Worm (Caenorhabditis elegans) whole organism, early embryonic: ENCODE data around the gene C14B1.12.

ENCODE experiments used
- B0310.2 ChIP-seq: sonication (generic microtip); optimal IDR thresholded peaks from 2 replicates; lab custom pipeline; 2016; ENCODE audit warnings: mild to moderate bottlenecking, missing genetic modification characterization, missing compliant biosample characterization
- F13C5.2 ChIP-seq: sonication (generic microtip); optimal IDR thresholded peaks from 2 replicates; lab custom pipeline; 2017; ENCODE audit warnings: mild to moderate bottlenecking, missing genetic modification characterization, inconsistent platforms, missing compliant biosample characterization
- aly-1 ChIP-seq: sonication (generic microtip); optimal IDR thresholded peaks from 2 replicates; lab custom pipeline; 2016; ENCODE audit warnings: missing genetic modification characterization, missing compliant biosample characterization
- ama-1 ChIP-seq: fragments of 150-350 bp; optimal IDR thresholded peaks from 2 replicates; lab custom pipeline; 2014
- ceh-13 ChIP-seq: fragments of 200-800 bp; sonication (Bioruptor generic); optimal IDR thresholded peaks from 2 replicates; lab custom pipeline; 2018; ENCODE audit warnings: mild to moderate bottlenecking, missing genetic modification characterization, missing compliant biosample characterization
- ceh-36 ChIP-seq: sonication (generic microtip); optimal IDR thresholded peaks from 2 replicates; lab custom pipeline; 2016; ENCODE audit warnings: missing genetic modification characterization, inconsistent platforms, missing compliant biosample characterization
- ets-7 ChIP-seq: sonication (generic microtip); optimal IDR thresholded peaks from 2 replicates; lab custom pipeline; 2016; ENCODE audit warnings: missing genotype, missing genetic modification characterization, missing compliant biosample characterization
- flt-1 ChIP-seq: fragments of 200-800 bp; sonication (Bioruptor generic); IDR thresholded peaks from 2 replicates; pipeline ENCODE4 v1.3.6; 2022; ENCODE audit warnings: missing genetic modification characterization, missing compliant biosample characterization
- hmbx-1 ChIP-seq: sonication (generic microtip); optimal IDR thresholded peaks from 2 replicates; lab custom pipeline; 2016; ENCODE audit warnings: mild to moderate bottlenecking, missing genetic modification characterization, missing compliant biosample characterization
- hmg-4 ChIP-seq: fragments of 200-800 bp; sonication (Bioruptor generic); optimal IDR thresholded peaks from 2 replicates; lab custom pipeline; 2018; ENCODE audit warnings: mild to moderate bottlenecking, missing genetic modification characterization, missing compliant biosample characterization
- hnd-1 ChIP-seq: sonication (generic microtip); optimal IDR thresholded peaks from 2 replicates; lab custom pipeline; 2016; ENCODE audit warnings: missing genetic modification characterization, missing compliant biosample characterization
- pes-1 ChIP-seq: fragments of 200-800 bp; sonication (Bioruptor generic); IDR thresholded peaks from 2 replicates; pipeline ENCODE4 v1.3.6; 2022; ENCODE audit warnings: missing genetic modification reagents, missing genetic modification characterization, missing compliant biosample characterization
- scrt-1 ChIP-seq: fragments of 200-800 bp; sonication (Bioruptor generic); IDR thresholded peaks from 2 replicates; pipeline ENCODE4 v1.3.6; 2022; ENCODE audit warnings: missing genetic modification characterization, missing compliant biosample characterization
- sea-1 ChIP-seq: fragments of 200-800 bp; sonication (Bioruptor generic); conservative IDR thresholded peaks from 2 replicates; pipeline ENCODE4 v1.3.6; 2022; ENCODE audit warnings: missing genetic modification characterization, missing compliant biosample characterization
- tbx-11 ChIP-seq: fragments of 200-800 bp; sonication (Bioruptor generic); IDR thresholded peaks from 2 replicates; pipeline ENCODE4 v1.3.6; 2022; ENCODE audit warnings: missing genetic modification characterization, missing compliant biosample characterization
- tbx-37 ChIP-seq: fragments of 200-800 bp; sonication (Bioruptor generic); conservative IDR thresholded peaks from 2 replicates; pipeline ENCODE4 v1.3.6; 2022; ENCODE audit warnings: missing genetic modification reagents, missing genetic modification characterization, missing compliant biosample characterization
- tra-4 ChIP-seq: sonication (generic microtip); optimal IDR thresholded peaks from 2 replicates; lab custom pipeline; 2017; ENCODE audit warnings: missing genetic modification characterization, missing compliant biosample characterization

C14B1.12 gene

ce11 chrIII:3764043-3764442 lies 39.3 kb upstream of the C14B1.12 start:
- no peak for TF ChIP-seq ceh-13 (GFP tag; lab: Kevin White, UChicago)
- TF ChIP-seq ets-7 (tag; lab: Kevin White, UChicago) = no peak
- no peak for TF ChIP-seq hnd-1
- no peak for TF ChIP-seq flt-1 (GFP tag; lab: Robert Waterston, UW)
- no peak for TF ChIP-seq pes-1 (GFP tag; lab: Robert Waterston, UW)
- no peak for TF ChIP-seq sea-1
- TF ChIP-seq hmbx-1 (tag; lab: Kevin White, UChicago) = no peak
- TF ChIP-seq ama-1 (lab: Kevin White, UChicago) = no peak
- no peak for TF ChIP-seq F13C5.2 (tag; lab: Kevin White, UChicago)
- no peak for TF ChIP-seq aly-1 (tag; lab: Kevin White, UChicago)

- TF ChIP-seq aly-1 (tag; lab: Kevin White, UChicago) = no peak
- no peak for TF ChIP-seq flt-1 (GFP tag; lab: Robert Waterston, UW)
- no peak for TF ChIP-seq tbx-11 (GFP tag; lab: Robert Waterston, UW)
- no peak for TF ChIP-seq sea-1
- TF ChIP-seq hnd-1 = no peak
- no peak for TF ChIP-seq pes-1 (GFP tag; lab: Robert Waterston, UW)
- no peak for TF ChIP-seq tbx-37
- no peak for TF ChIP-seq tra-4
- TF ChIP-seq ama-1 (lab: Kevin White, UChicago) = no peak
These were observed 34.5 kb upstream of the C14B1.12 start, which contains the start of gene arcp-1 for ce11 chrIII:3759312-3759711. arcp-1 (minus strand) TSS chrIII:3759412.

- TF ChIP-seq ceh-13 (GFP tag; lab: Kevin White, UChicago) = no peak
- no peak for TF ChIP-seq ceh-36 (tag; lab: Kevin White, UChicago)
- no peak for TF ChIP-seq aly-1 (tag; lab: Kevin White, UChicago)
- no peak for TF ChIP-seq scrt-1 (GFP tag; lab: Robert Waterston, UW)
- TF ChIP-seq ama-1 (lab: Kevin White, UChicago) = no peak
- no peak for TF ChIP-seq hnd-1
- TF ChIP-seq pes-1 (GFP tag; lab: Robert Waterston, UW) = no peak
- no peak for TF ChIP-seq tbx-37
- TF ChIP-seq ets-7 (tag; lab: Kevin White, UChicago) = no peak
- no peak for TF ChIP-seq sea-1
- no peak for TF ChIP-seq flt-1 (GFP tag; lab: Robert Waterston, UW)
- no peak for TF ChIP-seq tra-4
- no peak for TF ChIP-seq B0310.2 (tag; lab: Kevin White, UChicago)
- no peak for TF ChIP-seq hmg-4 (GFP tag; lab: Kevin White, UChicago)
- TF ChIP-seq tbx-11 (GFP tag; lab: Robert Waterston, UW) = no peak
- no peak for TF ChIP-seq F13C5.2 (tag; lab: Kevin White, UChicago)
- no peak for TF ChIP-seq hmbx-1 (tag; lab: Kevin White, UChicago)
These were observed 20.4 kb upstream of the C14B1.12 start, which contains the start of gene lin-48 for ce11 chrIII:3745138-3745537. lin-48 (plus strand) TSS chrIII:3745438.

ce11 chrIII:3743367-3743766 lies 18.6 kb upstream of the C14B1.12 start:
- TF ChIP-seq hmg-4 (GFP tag; lab: Kevin White, UChicago) (no peak), aly-1 (tag; lab: Kevin White, UChicago) (no peak)

- TF ChIP-seq aly-1 (tag; lab: Kevin White, UChicago) (no peak), flt-1 (GFP tag; lab: Robert Waterston, UW) (no peak), hnd-1 (no peak), ceh-36 (tag; lab: Kevin White, UChicago) (no peak), F13C5.2 (tag; lab: Kevin White, UChicago) (no peak), tbx-11 (GFP tag; lab: Robert Waterston, UW) (no peak), tbx-37 (no peak)
These were observed 17.3 kb upstream of the C14B1.12 start for ce11 chrIII:3742090-3742489.

ce11 chrIII:3738331-3738730 lies 13.6 kb upstream of the C14B1.12 start:
- TF ChIP-seq ceh-36 (tag; lab: Kevin White, UChicago) (no peak), aly-1 (tag; lab: Kevin White, UChicago) (no peak), pes-1 (GFP tag; lab: Robert Waterston, UW) (no peak), sea-1 (no peak), tbx-11 (GFP tag; lab: Robert Waterston, UW) (no peak), tra-4 (no peak), hmg-4 (GFP tag; lab: Kevin White, UChicago) (no peak), hmbx-1 (tag; lab: Kevin White, UChicago) (no peak), B0310.2 (tag; lab: Kevin White, UChicago) (no peak), hnd-1 (no peak), F13C5.2 (tag; lab: Kevin White, UChicago) (no peak)

ce11 chrIII:3737742-3738141 lies 13.0 kb upstream of the C14B1.12 start:
- TF ChIP-seq hmg-4 (GFP tag; lab: Kevin White, UChicago) (no peak), tbx-11 (GFP tag; lab: Robert Waterston, UW) (no peak)

- TF ChIP-seq ceh-13 (GFP tag; lab: Kevin White, UChicago) = no peak
- no peak for TF ChIP-seq pes-1 (GFP tag; lab: Robert Waterston, UW)
- no peak for TF ChIP-seq hmg-4 (GFP tag; lab: Kevin White, UChicago)
- no peak for TF ChIP-seq tbx-37
- no peak for TF ChIP-seq F13C5.2 (tag; lab: Kevin White, UChicago)
- no peak for TF ChIP-seq scrt-1 (GFP tag; lab: Robert Waterston, UW)
- no peak for TF ChIP-seq ets-7 (tag; lab: Kevin White, UChicago)
- TF ChIP-seq hmbx-1 (tag; lab: Kevin White, UChicago) = no peak
- no peak for TF ChIP-seq B0310.2 (tag; lab: Kevin White, UChicago)
- no peak for TF ChIP-seq sea-1
- TF ChIP-seq ceh-36 (tag; lab: Kevin White, UChicago) = no peak
- no peak for TF ChIP-seq tbx-11 (GFP tag; lab: Robert Waterston, UW)
These were observed 11.5 kb upstream of the C14B1.12 start, which contains the start of gene F34D10.4 for ce11 chrIII:3736302-3736701. F34D10.4 (plus strand) TSS chrIII:3736602.
